Worm (Caenorhabditis elegans): Measurements from ENCODE around the gene C27H6.9.

The C27H6.9 gene

ce11 chrV:10003315-10003969, 20.8 kb downstream of the C27H6.9 start (continued):
- no peak for TF ChIP-seq hpl-2 (GFP tag; optimal IDR thresholded peaks at IDR 0.05)
- no peak for TF ChIP-seq lin-39 (tag; optimal IDR thresholded peaks at IDR 0.05)
- TF ChIP-seq swsn-7 (tag; optimal IDR thresholded peaks at IDR 0.05) = peak; percentile 47
- TF ChIP-seq alr-1 (tag; optimal IDR thresholded peaks at IDR 0.05; ENCODE audit: borderline replicate concordance) = no peak
- TF ChIP-seq blmp-1 (tag; optimal IDR thresholded peaks at IDR 0.05) = peak; percentile 70
- TF ChIP-seq mdl-1 (tag; optimal IDR thresholded peaks at IDR 0.05) = peak in 1 of 2 experiments; percentile 1
- no peak for TF ChIP-seq fos-1 (tag; optimal IDR thresholded peaks at IDR 0.05)
- TF ChIP-seq unc-130 (tag; optimal IDR thresholded peaks at IDR 0.05) = peak; percentile 48
- TF ChIP-seq hlh-17 (GFP tag; optimal IDR thresholded peaks at IDR 0.05; ENCODE audit: borderline replicate concordance) = no peak
- TF ChIP-seq snu-23 (GFP tag; optimal IDR thresholded peaks at IDR 0.05) = peak; percentile 70
- TF ChIP-seq fkh-8 (tag; optimal IDR thresholded peaks at IDR 0.05) = peak; percentile 22
- peak in 1 of 3 experiments; percentile 62 for TF ChIP-seq ceh-82 (tag; optimal IDR thresholded peaks at IDR 0.05)
- TF ChIP-seq F16B12.6 (tag; optimal IDR thresholded peaks at IDR 0.05) = peak; percentile 8
- TF ChIP-seq C34B4.2 (tag; optimal IDR thresholded peaks at IDR 0.05) = no peak
- TF ChIP-seq vab-15 (tag; optimal IDR thresholded peaks at IDR 0.05) = no peak
- no peak for TF ChIP-seq ceh-63 (GFP tag; optimal IDR thresholded peaks at IDR 0.05)
- TF ChIP-seq C04F5.9 (tag; optimal IDR thresholded peaks at IDR 0.05) = no peak
- TF ChIP-seq pqm-1 (tag; optimal IDR thresholded peaks at IDR 0.05) = no peak
- TF ChIP-seq tbx-2 (tag; optimal IDR thresholded peaks at IDR 0.05) = peak; percentile 41
- TF ChIP-seq C16A3.4 (tag; optimal IDR thresholded peaks at IDR 0.05) = peak; percentile 83

- TF ChIP-seq snpc-4 (tag; optimal IDR thresholded peaks at IDR 0.05) (peak; percentile 67), nhr-20 (tag; optimal IDR thresholded peaks at IDR 0.05) (peak; percentile 21), nhr-85 (tag) (peak; percentile 9), blmp-1 (tag; optimal IDR thresholded peaks at IDR 0.05) (peak; percentile 21), lin-35 (GFP tag; optimal IDR thresholded peaks at IDR 0.05) (peak in 1 of 2 experiments; percentile 21)
Measured at ce11 chrV:10004048-10004761, 21.5 kb downstream of the C27H6.9 start, which contains the start of gene uda-1. Gene uda-1 (plus strand): TSS chrV:10004755.

ce11 chrV:10006374-10006773, 23.7 kb downstream of the C27H6.9 start:
- TF ChIP-seq elt-3 (tag; optimal IDR thresholded peaks at IDR 0.05) = peak in 1 of 6 experiments; percentile 27
- peak; percentile 34 for TF ChIP-seq unc-130 (tag; optimal IDR thresholded peaks at IDR 0.05)
- TF ChIP-seq elt-2 (tag; optimal IDR thresholded peaks at IDR 0.05) = no peak
- no peak for TF ChIP-seq efl-1 (optimal IDR thresholded peaks at IDR 0.05)
- peak in 1 of 2 experiments; percentile 90 for TF ChIP-seq efl-1 (GFP tag; optimal IDR thresholded peaks at IDR 0.05 in 1 of 2)
- TF ChIP-seq lin-35 (GFP tag; optimal IDR thresholded peaks at IDR 0.05) = peak in 1 of 2 experiments; percentile 8
- no peak for TF ChIP-seq F16B12.6 (tag; optimal IDR thresholded peaks at IDR 0.05)

ce11 chrV:10007484-10007883, 24.8 kb downstream of the C27H6.9 start:
- no peak for TF ChIP-seq C34B4.2 (tag; optimal IDR thresholded peaks at IDR 0.05)
- TF ChIP-seq mef-2 (tag; optimal IDR thresholded peaks at IDR 0.05) = no peak
- TF ChIP-seq nhr-90 (tag; optimal IDR thresholded peaks at IDR 0.05; ENCODE audit: poor library complexity) = no peak

- TF ChIP-seq alr-1 (tag; optimal IDR thresholded peaks at IDR 0.05; ENCODE audit: borderline replicate concordance) (no peak), aha-1 (tag; optimal IDR thresholded peaks at IDR 0.05) (no peak), rnt-1 (tag; optimal IDR thresholded peaks at IDR 0.05) (no peak), nhr-90 (tag; optimal IDR thresholded peaks at IDR 0.05; ENCODE audit: poor library complexity) (no peak), nhr-84 (tag; optimal IDR thresholded peaks at IDR 0.05) (no peak), isw-1 (GFP tag; IDR thresholded peaks at IDR 0.05) (no peak), egl-27 (tag; optimal IDR thresholded peaks at IDR 0.05) (no peak), unc-62 (GFP tag; optimal IDR thresholded peaks at IDR 0.05) (no peak), lin-15B (tag; optimal IDR thresholded peaks at IDR 0.05) (no peak), grh-1 (GFP tag; IDR thresholded peaks at IDR 0.05) (no peak), ceh-82 (tag; optimal IDR thresholded peaks at IDR 0.05) (no peak), lir-3 (tag; optimal IDR thresholded peaks at IDR 0.05; ENCODE audit: poor library complexity) (no peak), ceh-88 (GFP tag; IDR thresholded peaks at IDR 0.05) (no peak)
Measured at ce11 chrV:10011623-10012022, 29.0 kb downstream of the C27H6.9 start, which contains the start of gene lea-1. Gene lea-1 (plus strand): TSS chrV:10011923.
